Fruit fly (Drosophila melanogaster): ENCODE data around the gene Tbcd.
A peak's percentile ranks its signal among the peaks of the same experiment; 100 is the strongest.

The Tbcd gene

dm6 chr2L:2194305-2194828 lies 47.0 kb downstream of the Tbcd start:
- TF ChIP-seq tj (GFP tag; optimal IDR thresholded peaks at IDR 0.05) (peak; percentile 38), cnc (optimal IDR thresholded peaks at IDR 0.05) (no peak), CG14711 (tag; optimal IDR thresholded peaks at IDR 0.05) (no peak), pad (GFP tag; optimal IDR thresholded peaks at IDR 0.05) (no peak), kay (GFP tag; ENCODE audit: borderline replicate concordance) (no peak)

- TF ChIP-seq bab1 (GFP tag; optimal IDR thresholded peaks at IDR 0.05) (no peak), Hr96 (GFP tag; optimal IDR thresholded peaks at IDR 0.05) (no peak), CG1620 (GFP tag; optimal IDR thresholded peaks at IDR 0.05) (no peak), CG11617 (GFP tag; optimal IDR thresholded peaks at IDR 0.05) (no peak), Mnt (GFP tag; optimal IDR thresholded peaks at IDR 0.05) (no peak), cic (GFP tag; optimal IDR thresholded peaks at IDR 0.05) (no peak), kay (GFP tag; ENCODE audit: borderline replicate concordance) (no peak), pad (GFP tag; optimal IDR thresholded peaks at IDR 0.05) (peak; percentile 89)
Measured at dm6 chr2L:2195328-2195727, 48.0 kb downstream of the Tbcd start.

- TF ChIP-seq CG5204 (GFP tag; optimal IDR thresholded peaks at IDR 0.05) = peak; percentile 35
- TF ChIP-seq kay (GFP tag; ENCODE audit: borderline replicate concordance) = peak; percentile 67
- TF ChIP-seq pad (GFP tag; optimal IDR thresholded peaks at IDR 0.05) = peak; percentile 97
- TF ChIP-seq Mnt (GFP tag; optimal IDR thresholded peaks at IDR 0.05) = peak; percentile 99
- peak; percentile 98 for TF ChIP-seq tj (GFP tag; optimal IDR thresholded peaks at IDR 0.05)
- TF ChIP-seq ovo (GFP tag; optimal IDR thresholded peaks at IDR 0.05) = peak; percentile 94
- TF ChIP-seq Clk (GFP tag; optimal IDR thresholded peaks at IDR 0.05) = no peak
- TF ChIP-seq bab1 (GFP tag; optimal IDR thresholded peaks at IDR 0.05) = peak; percentile 37
- peak; percentile 53 for TF ChIP-seq CG11617 (GFP tag; optimal IDR thresholded peaks at IDR 0.05)
- peak; percentile 99 for TF ChIP-seq cic (GFP tag; optimal IDR thresholded peaks at IDR 0.05)
- peak; percentile 45 for TF ChIP-seq CG33017 (tag; optimal IDR thresholded peaks at IDR 0.05)
- TF ChIP-seq Hr96 (GFP tag; optimal IDR thresholded peaks at IDR 0.05) = peak; percentile 49
- peak; percentile 17 for TF ChIP-seq CG1620 (GFP tag; optimal IDR thresholded peaks at IDR 0.05)
- TF ChIP-seq CG12768 (GFP tag; optimal IDR thresholded peaks at IDR 0.05) = peak; percentile 74
- peak; percentile 32 for TF ChIP-seq CG14711 (tag; optimal IDR thresholded peaks at IDR 0.05)
- TF ChIP-seq toe (GFP tag; optimal IDR thresholded peaks at IDR 0.05) = peak; percentile 44
- peak; percentile 44 for TF ChIP-seq Crg-1 (GFP tag; optimal IDR thresholded peaks at IDR 0.05)
- peak; percentile 44 for TF ChIP-seq CG7101 (tag; optimal IDR thresholded peaks at IDR 0.05)
- TF ChIP-seq cnc (optimal IDR thresholded peaks at IDR 0.05) = peak; percentile 28 to 68
- no peak for TF ChIP-seq CG7045 (GFP tag; optimal IDR thresholded peaks at IDR 0.05)
Measured at dm6 chr2L:2196590-2197474, 49.5 kb downstream of the Tbcd start.

dm6 chr2L:2197475-2198118 lies 50.3 kb downstream of the Tbcd start, which contains the start of gene COX7AL2:
TSS of gene COX7AL2 (minus strand) at chr2L:2197912.
- TF ChIP-seq CG7101 (tag; optimal IDR thresholded peaks at IDR 0.05) = no peak
- peak; percentile 25 to 34 for TF ChIP-seq cnc (optimal IDR thresholded peaks at IDR 0.05)
- peak; percentile 90 for TF ChIP-seq kay (GFP tag; ENCODE audit: borderline replicate concordance)
- no peak for TF ChIP-seq CG7045 (GFP tag; optimal IDR thresholded peaks at IDR 0.05)
- TF ChIP-seq Crg-1 (GFP tag; optimal IDR thresholded peaks at IDR 0.05) = no peak
- TF ChIP-seq cic (GFP tag; optimal IDR thresholded peaks at IDR 0.05) = peak; percentile 21
- TF ChIP-seq Hr96 (GFP tag; optimal IDR thresholded peaks at IDR 0.05) = no peak
- peak; percentile 38 for TF ChIP-seq CG12768 (GFP tag; optimal IDR thresholded peaks at IDR 0.05)
- TF ChIP-seq ovo (GFP tag; optimal IDR thresholded peaks at IDR 0.05) = no peak
- no peak for TF ChIP-seq pad (GFP tag; optimal IDR thresholded peaks at IDR 0.05)
- TF ChIP-seq CG14711 (tag; optimal IDR thresholded peaks at IDR 0.05) = no peak
- no peak for TF ChIP-seq Mnt (GFP tag; optimal IDR thresholded peaks at IDR 0.05)
- no peak for TF ChIP-seq CG11617 (GFP tag; optimal IDR thresholded peaks at IDR 0.05)
- TF ChIP-seq CG1620 (GFP tag; optimal IDR thresholded peaks at IDR 0.05) = no peak

- no peak for TF ChIP-seq Mnt (GFP tag; optimal IDR thresholded peaks at IDR 0.05)
- TF ChIP-seq Crg-1 (GFP tag; optimal IDR thresholded peaks at IDR 0.05) = no peak
- TF ChIP-seq CG11617 (GFP tag; optimal IDR thresholded peaks at IDR 0.05) = no peak
- no peak for TF ChIP-seq kay (GFP tag; ENCODE audit: borderline replicate concordance)
- no peak for TF ChIP-seq CG1620 (GFP tag; optimal IDR thresholded peaks at IDR 0.05)
- no peak for TF ChIP-seq CG7101 (tag; optimal IDR thresholded peaks at IDR 0.05)
- TF ChIP-seq pad (GFP tag; optimal IDR thresholded peaks at IDR 0.05) = no peak
- TF ChIP-seq CG12768 (GFP tag; optimal IDR thresholded peaks at IDR 0.05) = no peak
- no peak for TF ChIP-seq ovo (GFP tag; optimal IDR thresholded peaks at IDR 0.05)
- TF ChIP-seq tj (GFP tag; optimal IDR thresholded peaks at IDR 0.05) = no peak
- no peak for TF ChIP-seq Hr96 (GFP tag; optimal IDR thresholded peaks at IDR 0.05)
- TF ChIP-seq toe (GFP tag; optimal IDR thresholded peaks at IDR 0.05) = no peak
- TF ChIP-seq bab1 (GFP tag; optimal IDR thresholded peaks at IDR 0.05) = no peak
- TF ChIP-seq Clk (GFP tag; optimal IDR thresholded peaks at IDR 0.05) = no peak
- no peak for TF ChIP-seq cnc (optimal IDR thresholded peaks at IDR 0.05)
Measured at dm6 chr2L:2198119-2198494, 50.8 kb downstream of the Tbcd start.

Data from whole organism, adult.